Worm (Caenorhabditis elegans): ENCODE measurements around the gene C36B7.4.

C36B7.4 gene

DNA sequence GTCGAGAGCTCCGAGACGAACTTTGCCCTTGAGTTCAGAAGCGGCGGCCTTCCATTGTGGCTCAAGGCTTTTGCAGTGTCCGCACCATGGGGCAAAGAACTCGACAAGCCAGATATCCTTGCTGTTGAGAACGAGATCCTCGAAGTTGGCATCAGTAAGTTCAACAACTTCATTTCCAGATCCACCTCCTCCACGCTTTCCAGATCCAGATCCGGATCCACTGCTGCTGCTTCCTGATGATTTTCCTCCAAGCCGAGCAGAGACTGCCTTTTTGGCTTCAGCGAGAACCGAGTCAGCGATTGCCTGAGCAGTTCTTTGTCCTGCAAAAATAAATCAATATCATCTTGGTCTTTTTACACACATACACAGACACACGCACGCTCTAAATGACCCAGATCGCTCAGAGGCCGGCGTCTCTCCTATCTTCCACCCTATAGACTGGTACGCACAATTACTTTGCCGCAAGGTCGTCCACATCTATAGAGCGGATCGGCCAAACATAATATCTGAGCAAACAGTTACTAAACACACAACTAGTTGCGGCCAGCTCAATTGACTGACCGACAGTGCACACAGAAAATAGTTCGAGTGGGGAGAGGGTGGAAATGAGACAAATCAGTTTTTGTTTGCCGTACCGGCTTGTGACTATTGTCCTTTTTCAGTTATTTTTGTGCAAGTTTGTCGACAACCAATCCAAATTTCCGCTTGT lies 18.4 kb downstream of the C36B7.4 start:
- TF ChIP-seq tab-1 (GFP tag; IDR thresholded peaks at IDR 0.05) (no peak), flt-1 (GFP tag; IDR thresholded peaks at IDR 0.05) (0 out of 2 replicates have a peak, but pooled peaks have one; percentile 10), cog-1 (tag; optimal IDR thresholded peaks at IDR 0.05) (no peak), ref-1 (GFP tag; conservative IDR thresholded peaks at IDR 0.05) (no peak), ztf-23 (GFP tag; IDR thresholded peaks at IDR 0.05) (no peak)

DNA sequence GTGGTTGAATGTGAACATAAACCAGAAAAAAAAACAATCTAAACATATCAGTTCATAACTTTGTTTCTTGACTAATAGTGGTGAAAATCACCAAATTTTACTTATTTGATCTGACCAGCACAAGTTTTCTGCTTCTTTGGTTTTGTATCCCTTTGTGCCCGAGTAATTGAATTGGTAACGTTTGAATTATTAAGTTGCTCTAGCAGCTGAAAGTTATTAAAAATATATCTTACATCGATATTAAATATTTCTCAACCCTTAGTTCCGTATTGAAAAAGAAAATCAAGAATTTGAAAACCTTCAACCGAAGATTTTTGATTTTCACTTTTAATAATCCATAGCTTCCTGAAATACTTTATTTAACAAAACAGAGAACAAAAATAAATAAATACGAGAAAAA lies 19.8 kb downstream of the C36B7.4 start:
- no peak for TF ChIP-seq cog-1 (tag; optimal IDR thresholded peaks at IDR 0.05)

- no peak for TF ChIP-seq cog-1 (tag; optimal IDR thresholded peaks at IDR 0.05)
- TF ChIP-seq tab-1 (GFP tag; IDR thresholded peaks at IDR 0.05), result no peak
- no peak for TF ChIP-seq klf-2 (GFP tag; conservative IDR thresholded peaks at IDR 0.05)
- no peak for TF ChIP-seq T22C8.4 (GFP tag; IDR thresholded peaks at IDR 0.05)
- no peak for TF ChIP-seq flt-1 (GFP tag; IDR thresholded peaks at IDR 0.05)
- TF ChIP-seq ztf-29 (GFP tag; IDR thresholded peaks at IDR 0.05), result no peak
Observed at ce11 chrX:7063236-7063635, 22.6 kb downstream of the C36B7.4 start, which contains the start of gene B0403.3. B0403.3 (minus strand) TSS chrX:7063336.

ce11 chrX:7061265-7061664 lies 24.5 kb downstream of the C36B7.4 start:
- TF ChIP-seq ztf-29 (GFP tag; IDR thresholded peaks at IDR 0.05), result no peak
- TF ChIP-seq klf-2 (GFP tag; conservative IDR thresholded peaks at IDR 0.05), result no peak
- no peak for TF ChIP-seq cog-1 (tag; optimal IDR thresholded peaks at IDR 0.05)
- no peak for TF ChIP-seq ztf-23 (GFP tag; IDR thresholded peaks at IDR 0.05)
- TF ChIP-seq tab-1 (GFP tag; IDR thresholded peaks at IDR 0.05), result no peak
- no peak for TF ChIP-seq med-1 (GFP tag; optimal IDR thresholded peaks at IDR 0.05; ENCODE audit: insufficient read depth)
- TF ChIP-seq ref-1 (GFP tag; conservative IDR thresholded peaks at IDR 0.05), result no peak
- TF ChIP-seq T22C8.4 (GFP tag; IDR thresholded peaks at IDR 0.05), result no peak
- no peak for TF ChIP-seq flt-1 (GFP tag; IDR thresholded peaks at IDR 0.05)

- no peak for TF ChIP-seq ref-1 (GFP tag; conservative IDR thresholded peaks at IDR 0.05)
- no peak for TF ChIP-seq tab-1 (GFP tag; IDR thresholded peaks at IDR 0.05)
- TF ChIP-seq flt-1 (GFP tag; IDR thresholded peaks at IDR 0.05), result no peak
- no peak for TF ChIP-seq cog-1 (tag; optimal IDR thresholded peaks at IDR 0.05)
- TF ChIP-seq ztf-23 (GFP tag; IDR thresholded peaks at IDR 0.05), result no peak
- TF ChIP-seq klf-2 (GFP tag; conservative IDR thresholded peaks at IDR 0.05), result no peak
- no peak for TF ChIP-seq ztf-29 (GFP tag; IDR thresholded peaks at IDR 0.05)
- no peak for TF ChIP-seq T22C8.4 (GFP tag; IDR thresholded peaks at IDR 0.05)
- TF ChIP-seq med-1 (GFP tag; optimal IDR thresholded peaks at IDR 0.05; ENCODE audit: insufficient read depth), result no peak
Observed at ce11 chrX:7057357-7057756, 28.5 kb downstream of the C36B7.4 start, which contains the start of gene B0403.5. B0403.5 (plus strand) TSS chrX:7057724.

- TF ChIP-seq flt-1 (GFP tag; IDR thresholded peaks at IDR 0.05) (no peak), tab-1 (GFP tag; IDR thresholded peaks at IDR 0.05) (no peak), ref-1 (GFP tag; conservative IDR thresholded peaks at IDR 0.05) (no peak), ztf-29 (GFP tag; IDR thresholded peaks at IDR 0.05) (no peak), T22C8.4 (GFP tag; IDR thresholded peaks at IDR 0.05) (no peak), med-1 (GFP tag; optimal IDR thresholded peaks at IDR 0.05; ENCODE audit: insufficient read depth) (no peak), cog-1 (tag; optimal IDR thresholded peaks at IDR 0.05) (no peak), ztf-23 (GFP tag; IDR thresholded peaks at IDR 0.05) (no peak), klf-2 (GFP tag; conservative IDR thresholded peaks at IDR 0.05) (no peak)
Observed at ce11 chrX:7050290-7050689, 35.5 kb downstream of the C36B7.4 start, which contains the start of gene ubc-17. ubc-17 (plus strand) TSS chrX:7050590.

ce11 chrX:7040760-7041159 lies 45.1 kb downstream of the C36B7.4 start:
- TF ChIP-seq tab-1 (GFP tag; IDR thresholded peaks at IDR 0.05) (no peak), med-1 (GFP tag; optimal IDR thresholded peaks at IDR 0.05; ENCODE audit: insufficient read depth) (no peak), ztf-29 (GFP tag; IDR thresholded peaks at IDR 0.05) (no peak), klf-2 (GFP tag; conservative IDR thresholded peaks at IDR 0.05) (no peak)

- TF ChIP-seq ref-1 (GFP tag; conservative IDR thresholded peaks at IDR 0.05) (no peak), cog-1 (tag; optimal IDR thresholded peaks at IDR 0.05) (no peak), flt-1 (GFP tag; IDR thresholded peaks at IDR 0.05) (no peak), T22C8.4 (GFP tag; IDR thresholded peaks at IDR 0.05) (no peak), klf-2 (GFP tag; conservative IDR thresholded peaks at IDR 0.05) (no peak)
Observed at ce11 chrX:7037998-7038397, 47.8 kb downstream of the C36B7.4 start.

DNA sequence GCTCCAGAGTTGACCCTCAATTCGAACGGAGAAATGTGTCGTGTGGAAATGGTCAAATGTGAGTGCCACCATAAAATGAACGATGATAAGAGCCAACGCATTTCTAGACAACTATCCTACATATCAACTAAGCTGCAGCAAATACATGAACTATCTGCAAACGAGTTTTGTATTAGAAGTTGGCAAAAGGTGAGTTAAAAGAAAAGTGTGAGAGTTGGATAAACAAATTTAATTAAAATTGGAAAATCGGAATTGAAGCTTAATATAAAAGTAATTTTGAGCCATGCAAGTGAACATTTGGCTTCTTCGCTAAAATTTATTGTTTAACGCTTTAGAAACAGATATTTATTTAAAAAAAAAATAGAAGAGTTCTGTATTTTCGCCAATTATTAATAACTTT lies 49.9 kb downstream of the C36B7.4 start, which contains the start of gene cest-19:
Gene cest-19 (minus strand): TSS at position 101 of the 400 bp plus-strand sequence.
- TF ChIP-seq ztf-23 (GFP tag; IDR thresholded peaks at IDR 0.05), result no peak
- no peak for TF ChIP-seq T22C8.4 (GFP tag; IDR thresholded peaks at IDR 0.05)
- TF ChIP-seq ref-1 (GFP tag; conservative IDR thresholded peaks at IDR 0.05), result no peak
- no peak for TF ChIP-seq cog-1 (tag; optimal IDR thresholded peaks at IDR 0.05)
- no peak for TF ChIP-seq klf-2 (GFP tag; conservative IDR thresholded peaks at IDR 0.05)
- no peak for TF ChIP-seq tab-1 (GFP tag; IDR thresholded peaks at IDR 0.05)
- no peak for TF ChIP-seq med-1 (GFP tag; optimal IDR thresholded peaks at IDR 0.05; ENCODE audit: insufficient read depth)
- TF ChIP-seq ztf-29 (GFP tag; IDR thresholded peaks at IDR 0.05), result no peak
- TF ChIP-seq flt-1 (GFP tag; IDR thresholded peaks at IDR 0.05), result no peak

ce11 chrX:7033716-7034270 lies 52.0 kb downstream of the C36B7.4 start:
- TF ChIP-seq ref-1 (GFP tag; conservative IDR thresholded peaks at IDR 0.05) (no peak), med-1 (GFP tag; optimal IDR thresholded peaks at IDR 0.05; ENCODE audit: insufficient read depth) (no peak), cog-1 (tag; optimal IDR thresholded peaks at IDR 0.05) (no peak), ztf-23 (GFP tag; IDR thresholded peaks at IDR 0.05) (no peak)

Measured in whole organism, midembryonic.